Fruit fly (Drosophila melanogaster) whole organism, adult: ENCODE results near the gene P5CDh1.

Experiments
- CG12768 ChIP-seq: fragments of 200-800 bp; sonication (Bioruptor generic); optimal IDR thresholded peaks from 2 replicates; lab custom pipeline; 2017; ENCODE audit warnings: missing biosample characterization, missing genetic modification characterization, mild to moderate bottlenecking, moderate library complexity, missing genetic modification reagents
- ovo ChIP-seq: fragments of 200-800 bp; sonication (Bioruptor generic); optimal IDR thresholded peaks from 2 replicates; lab custom pipeline; 2016; ENCODE audit warnings: missing biosample characterization, missing genetic modification characterization

DNA sequence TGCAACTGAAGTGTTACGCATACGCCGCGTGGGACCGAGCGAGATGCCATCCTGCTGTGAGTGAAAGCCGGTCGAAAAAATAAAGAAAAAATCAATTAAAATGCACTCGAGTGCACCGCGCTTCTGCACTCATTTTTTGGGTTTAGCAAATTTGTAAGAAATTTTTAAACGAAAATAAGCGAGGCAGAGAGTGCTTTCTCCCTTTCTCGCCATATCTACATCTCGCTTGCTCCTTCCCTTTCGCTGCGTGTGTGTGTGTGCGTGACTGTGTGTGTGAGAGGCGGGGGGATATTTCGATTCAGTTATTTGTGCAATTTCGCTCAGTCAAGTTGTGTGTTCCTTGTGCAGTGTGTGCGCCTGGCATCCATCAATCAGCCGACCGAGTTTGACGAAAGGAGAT lies 3.3 kb upstream of the P5CDh1 start, which contains the start of gene mub:
- TF ChIP-seq ovo (GFP tag; lab: Kevin White, UChicago) = no peak
- TF ChIP-seq CG12768 (GFP tag; lab: Kevin White, UChicago) = no peak
